Worm (Caenorhabditis elegans) whole organism, mixed stage, embryonic: Measurements from ENCODE around the gene Y38A10A.2.

ENCODE experiments used
- M03D4.4 ChIP-seq: sonication (generic microtip); optimal IDR thresholded peaks from 2 replicates; lab custom pipeline; 2017; ENCODE audit warnings: mild to moderate bottlenecking, missing genetic modification characterization, missing compliant biosample characterization
- bed-3 ChIP-seq: fragments of 200-800 bp; sonication (Bioruptor generic); optimal IDR thresholded peaks from 3 replicates; lab custom pipeline; 2018; ENCODE audit warnings: mild to moderate bottlenecking, missing genetic modification characterization, moderate library complexity, missing compliant biosample characterization
- blmp-1 ChIP-seq: fragments of 150-350 bp; optimal IDR thresholded peaks from 2 replicates; lab custom pipeline; 2014; ENCODE audit warnings: missing biosample characterization, missing genetic modification characterization
- ceh-39 ChIP-seq: fragments of 150-350 bp; optimal IDR thresholded peaks from 2 replicates; lab custom pipeline; 2014; ENCODE audit warnings: missing biosample characterization, missing genetic modification characterization
- ceh-43 ChIP-seq: fragments of 200-800 bp; sonication (Bioruptor generic); optimal IDR thresholded peaks from 2 replicates; lab custom pipeline; 2018; ENCODE audit warnings: mild to moderate bottlenecking, missing genetic modification characterization, moderate library complexity, missing compliant biosample characterization
- ceh-83 ChIP-seq: fragments of 200-800 bp; sonication (Bioruptor generic); optimal IDR thresholded peaks from 2 replicates; lab custom pipeline; 2018; ENCODE audit warnings: mild to moderate bottlenecking, missing genetic modification characterization, missing compliant biosample characterization
- ces-1 ChIP-seq: fragments of 150-350 bp; optimal IDR thresholded peaks from 2 replicates; lab custom pipeline; 2014; ENCODE audit warnings: missing biosample characterization, missing genetic modification reagents, missing genetic modification characterization
- cnd-1 ChIP-seq: fragments of 200-800 bp; sonication (Bioruptor generic); optimal IDR thresholded peaks from 2 replicates; lab custom pipeline; 2018; ENCODE audit warnings: mild to moderate bottlenecking, missing genetic modification characterization, missing compliant biosample characterization
- drap-1 ChIP-seq: fragments of 200-800 bp; sonication (Bioruptor generic); optimal IDR thresholded peaks from 3 replicates; lab custom pipeline; 2018; ENCODE audit warnings: mild to moderate bottlenecking, missing genetic modification characterization, missing compliant biosample characterization
- elt-1 ChIP-seq: sonication (generic microtip); optimal IDR thresholded peaks from 2 replicates; lab custom pipeline; 2017; ENCODE audit warnings: missing genetic modification characterization, mild to moderate bottlenecking, missing compliant biosample characterization, antibody characterized with exemption, moderate library complexity, borderline replicate concordance; ENCODE audit not compliant: insufficient read depth
- elt-3 ChIP-seq: fragments of 150-350 bp; optimal IDR thresholded peaks from 2 replicates; lab custom pipeline; 2014; ENCODE audit warnings: missing biosample characterization, missing genetic modification characterization
- flh-1 ChIP-seq: fragments of 200-800 bp; sonication (Bioruptor generic); optimal IDR thresholded peaks from 2 replicates; lab custom pipeline; 2018; ENCODE audit warnings: mild to moderate bottlenecking, missing genetic modification characterization, moderate library complexity, missing compliant biosample characterization
- hlh-1 ChIP-seq: fragments of 150-350 bp; optimal IDR thresholded peaks from 2 replicates; lab custom pipeline; 2014; ENCODE audit warnings: missing biosample characterization, missing genetic modification reagents, missing genetic modification characterization
- lin-13 ChIP-seq: fragments of 150-350 bp; optimal IDR thresholded peaks from 2 replicates; lab custom pipeline; 2014; ENCODE audit warnings: missing biosample characterization, missing genetic modification characterization
- lsy-2 ChIP-seq: fragments of 150-350 bp; optimal IDR thresholded peaks from 2 replicates; lab custom pipeline; 2014; ENCODE audit warnings: missing biosample characterization, missing genetic modification characterization
- mab-5 ChIP-seq: fragments of 150-350 bp; optimal IDR thresholded peaks from 2 replicates; lab custom pipeline; 2014; ENCODE audit warnings: missing biosample characterization, missing genetic modification characterization
- mep-1 ChIP-seq: fragments of 150-350 bp; optimal IDR thresholded peaks from 2 replicates; lab custom pipeline; 2017; ENCODE audit warnings: missing biosample characterization, missing genetic modification reagents, missing genetic modification characterization, inconsistent platforms
- mls-2 ChIP-seq: sonication (generic microtip); optimal IDR thresholded peaks from 2 replicates; lab custom pipeline; 2016; ENCODE audit warnings: mild to moderate bottlenecking, missing genetic modification characterization, moderate library complexity, missing compliant biosample characterization
- nhr-12 ChIP-seq: fragments of 150-350 bp; optimal IDR thresholded peaks from 2 replicates; lab custom pipeline; 2014; ENCODE audit warnings: missing biosample characterization, missing genetic modification characterization
- nhr-237 ChIP-seq: fragments of 150-350 bp; optimal IDR thresholded peaks from 2 replicates; lab custom pipeline; 2014; ENCODE audit warnings: missing biosample characterization, missing genetic modification characterization
- nhr-28 ChIP-seq: fragments of 150-350 bp; optimal IDR thresholded peaks from 2 replicates; lab custom pipeline; 2014; ENCODE audit warnings: missing biosample characterization, missing genetic modification characterization
- pha-4 ChIP-seq: fragments of 150-350 bp; optimal IDR thresholded peaks from 2 replicates; lab custom pipeline; 2018; ENCODE audit warnings: missing biosample characterization, missing genetic modification reagents, missing genetic modification characterization
- sem-2 ChIP-seq: fragments of 200-800 bp; sonication (Bioruptor generic); optimal IDR thresholded peaks from 2 replicates; lab custom pipeline; 2018; ENCODE audit warnings: mild to moderate bottlenecking, missing genetic modification characterization, missing compliant biosample characterization
- snpc-4 ChIP-seq: fragments of 150-350 bp; optimal IDR thresholded peaks from 2 replicates; lab custom pipeline; 2014; ENCODE audit warnings: missing biosample characterization, missing genetic modification characterization
- sptf-1 ChIP-seq: sonication (generic microtip); optimal IDR thresholded peaks from 2 replicates; lab custom pipeline; 2017; ENCODE audit warnings: mild to moderate bottlenecking, missing genetic modification characterization, moderate library complexity, missing compliant biosample characterization
- tbx-8 ChIP-seq: fragments of 200-800 bp; sonication (Bioruptor generic); optimal IDR thresholded peaks from 2 replicates; lab custom pipeline; 2018; ENCODE audit warnings: mild to moderate bottlenecking, missing genetic modification characterization, moderate library complexity, missing compliant biosample characterization
- unc-120 ChIP-seq: sonication (generic microtip); optimal IDR thresholded peaks from 2 replicates; lab custom pipeline; 2017; ENCODE audit warnings: missing genetic modification characterization, missing compliant biosample characterization; ENCODE audit not compliant: poor library complexity, severe bottlenecking
- unc-39 ChIP-seq: fragments of 150-350 bp; optimal IDR thresholded peaks from 2 replicates; lab custom pipeline; 2014; ENCODE audit warnings: missing biosample characterization, missing genetic modification characterization
- unc-62 ChIP-seq: fragments of 150-350 bp; optimal IDR thresholded peaks from 2 replicates; lab custom pipeline; 2014; ENCODE audit warnings: missing biosample characterization, missing genetic modification reagents, missing genetic modification characterization
- zip-8 ChIP-seq: fragments of 150-350 bp; optimal IDR thresholded peaks from 2 replicates; lab custom pipeline; 2014; ENCODE audit warnings: missing biosample characterization, missing genetic modification characterization
- ztf-11 ChIP-seq: fragments of 150-350 bp; optimal IDR thresholded peaks from 2 replicates; lab custom pipeline; 2014; ENCODE audit warnings: missing biosample characterization, missing genetic modification characterization

Y38A10A.2 gene

DNA sequence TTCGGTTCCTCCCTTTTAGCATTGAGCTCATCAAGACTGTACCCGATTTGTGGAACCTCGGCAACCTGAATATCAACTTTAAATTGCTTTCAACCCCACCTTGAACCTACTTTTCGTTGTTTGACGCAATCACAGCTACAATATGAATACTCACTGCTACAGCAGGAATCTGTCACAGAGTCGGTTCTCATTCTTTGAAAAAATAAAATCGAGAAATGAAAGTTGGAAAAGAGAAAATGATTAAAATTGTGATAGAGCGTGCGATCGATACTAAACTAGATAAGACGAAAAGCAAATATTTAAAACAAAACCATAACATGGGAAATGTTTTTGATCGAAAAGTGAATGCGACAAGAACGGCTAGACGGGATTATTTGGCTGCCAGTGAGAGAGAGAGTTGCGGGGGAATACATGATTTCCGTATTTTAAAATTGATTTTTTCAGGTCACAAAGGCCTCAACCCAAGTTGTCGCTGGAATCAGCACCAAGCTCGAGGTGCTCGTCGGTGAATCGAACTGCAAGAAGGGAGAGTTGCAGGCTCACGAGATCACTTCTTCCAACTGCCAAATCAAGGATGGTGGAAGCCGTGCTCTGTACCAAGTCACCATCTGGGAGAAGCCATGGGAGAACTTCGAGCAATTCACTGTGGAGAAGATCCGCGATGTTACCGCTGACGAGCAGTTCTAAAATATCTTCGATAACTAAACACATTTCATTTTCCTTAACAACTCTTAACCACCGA is 18.2 kb downstream of the Y38A10A.2 start, which contains the start of gene R01B10.3:
Gene R01B10.3 (minus strand): TSS at position 277 of the 742 bp plus-strand sequence.
- TF ChIP-seq ceh-83 (GFP tag; lab: Kevin White, UChicago) (no peak), nhr-28 (tag; lab: Kevin White, UChicago) (no peak), drap-1 (GFP tag; lab: Kevin White, UChicago) (no peak), zip-8 (no peak), pha-4 (no peak), elt-1 (tag; lab: Kevin White, UChicago) (no peak), lin-13 (tag; lab: Kevin White, UChicago) (no peak), lsy-2 (tag; lab: Kevin White, UChicago) (no peak), mls-2 (tag; lab: Kevin White, UChicago) (no peak), mab-5 (no peak), unc-120 (tag; lab: Kevin White, UChicago) (no peak), bed-3 (GFP tag; lab: Kevin White, UChicago) (no peak), M03D4.4 (tag; lab: Kevin White, UChicago) (no peak), nhr-237 (tag; lab: Kevin White, UChicago) (no peak)

DNA sequence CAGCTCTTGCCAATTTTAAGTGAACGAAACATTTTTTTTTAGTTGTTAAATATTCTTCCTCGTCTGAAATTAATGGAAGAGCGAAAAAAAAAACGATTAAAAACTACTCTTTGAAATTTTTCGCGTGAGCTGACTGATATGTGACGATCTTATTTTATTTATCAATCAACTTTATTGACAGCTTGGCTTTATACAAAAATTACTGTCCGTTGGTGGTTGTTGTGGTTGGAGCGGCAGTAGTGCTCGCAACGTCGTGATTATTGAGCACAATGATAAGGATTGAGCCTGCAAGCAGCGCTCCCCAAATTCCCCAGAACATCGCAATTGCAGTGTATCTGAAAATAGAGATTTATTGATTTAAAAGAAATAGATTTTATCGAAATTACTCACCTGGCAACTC is 18.8 kb downstream of the Y38A10A.2 start:
- no peak for TF ChIP-seq lsy-2 (tag; lab: Kevin White, UChicago)

DNA sequence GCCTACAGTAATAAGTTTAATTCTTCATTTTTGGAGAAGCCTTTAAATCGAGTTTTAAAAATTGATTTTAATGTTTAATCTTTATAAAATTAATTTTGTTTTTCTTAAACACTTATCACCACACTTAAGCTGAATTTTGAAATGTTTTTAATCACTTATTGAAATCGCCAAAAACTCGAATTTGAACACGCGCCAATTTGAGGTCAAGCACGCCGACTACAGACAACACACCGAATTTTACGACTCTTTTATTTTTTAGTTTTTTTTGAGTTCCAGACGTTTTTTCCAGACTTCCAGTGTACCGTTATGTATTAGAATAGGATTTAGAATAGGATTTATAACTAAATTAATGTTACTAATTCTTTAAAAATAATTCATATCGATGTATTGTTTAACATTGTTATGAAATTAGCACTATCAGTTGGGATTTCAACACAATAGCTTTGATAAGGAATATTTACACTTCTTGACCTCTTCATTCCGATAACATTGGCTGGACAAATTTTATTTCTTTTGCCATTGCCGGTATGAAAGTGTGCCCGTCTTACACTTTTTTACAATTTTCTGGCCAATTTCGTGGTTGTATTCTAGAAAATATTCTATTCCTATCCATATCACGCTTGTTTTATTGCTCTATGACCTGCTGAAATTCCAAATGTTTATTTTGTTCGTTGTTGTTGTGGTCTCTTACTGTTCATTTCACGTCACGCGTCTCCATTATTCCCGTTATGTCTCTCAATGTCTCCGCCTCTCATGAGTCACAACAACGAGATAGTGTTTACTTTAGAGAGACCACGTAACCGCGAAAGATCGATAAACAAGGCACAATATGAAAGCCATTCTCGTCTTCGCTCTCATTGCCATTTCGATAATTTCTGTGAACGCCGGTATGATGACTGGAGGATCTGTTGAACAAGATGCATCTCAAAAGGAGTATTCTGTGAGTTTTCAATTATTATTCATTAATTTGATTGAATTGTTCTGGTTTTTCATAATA is 19.7 kb downstream of the Y38A10A.2 start, which contains the start of gene cpi-2:
Gene cpi-2 (plus strand): TSS at position 788 of the 997 bp plus-strand sequence.
- no peak for TF ChIP-seq flh-1 (GFP tag; lab: Kevin White, UChicago)
- peak; percentile 71 for TF ChIP-seq pha-4
- peak; percentile 65 for TF ChIP-seq ceh-39 (tag; lab: Kevin White, UChicago)
- no peak for TF ChIP-seq lin-13 (tag; lab: Kevin White, UChicago)
- TF ChIP-seq nhr-12 (tag; lab: Kevin White, UChicago) = no peak
- peak; percentile 24 for TF ChIP-seq ces-1 (GFP tag; lab: Kevin White, UChicago)
- no peak for TF ChIP-seq ceh-43 (GFP tag; lab: Kevin White, UChicago)
- TF ChIP-seq unc-39 (tag; lab: Kevin White, UChicago) = no peak
- no peak for TF ChIP-seq ceh-83 (GFP tag; lab: Kevin White, UChicago)
- TF ChIP-seq tbx-8 = no peak
- TF ChIP-seq sptf-1 (tag; lab: Kevin White, UChicago) = no peak
- TF ChIP-seq mab-5 = no peak
- TF ChIP-seq unc-62 (GFP tag; lab: Kevin White, UChicago) = no peak
- no peak for TF ChIP-seq elt-3 (tag; lab: Kevin White, UChicago)
- no peak for TF ChIP-seq sem-2 (GFP tag; lab: Kevin White, UChicago)
- no peak for TF ChIP-seq lsy-2 (tag; lab: Kevin White, UChicago)
- no peak for TF ChIP-seq ztf-11 (tag; lab: Kevin White, UChicago)
- TF ChIP-seq nhr-28 (tag; lab: Kevin White, UChicago) = no peak
- TF ChIP-seq unc-120 (tag; lab: Kevin White, UChicago) = peak; percentile 50
- no peak for TF ChIP-seq blmp-1 (tag; lab: Kevin White, UChicago)
- no peak for TF ChIP-seq cnd-1
- TF ChIP-seq zip-8 = no peak
- TF ChIP-seq M03D4.4 (tag; lab: Kevin White, UChicago) = no peak
- peak; percentile 8 for TF ChIP-seq mep-1 (tag; lab: Kevin White, UChicago)
- TF ChIP-seq snpc-4 (tag; lab: Kevin White, UChicago) = no peak
- TF ChIP-seq, all 35 proteins: peak for 5

DNA sequence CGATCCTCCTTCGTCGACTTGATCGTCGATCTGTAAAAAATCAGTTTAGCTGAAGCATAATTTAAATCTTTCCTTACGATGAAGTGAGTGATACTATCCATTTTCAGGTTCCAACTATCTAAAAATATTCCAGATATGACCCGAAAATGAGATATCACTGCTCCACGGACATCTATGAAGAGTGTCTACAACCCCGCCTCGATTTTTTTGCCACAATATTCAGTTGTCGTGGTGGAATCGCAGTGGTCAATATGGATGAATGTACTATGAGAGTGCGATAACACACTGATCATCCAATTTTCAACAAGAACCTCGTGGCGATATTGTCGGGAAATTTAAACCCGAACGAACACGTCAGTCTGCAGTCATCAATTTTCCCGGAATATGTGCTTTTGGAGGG is 21.9 kb downstream of the Y38A10A.2 start, which contains the start of gene R01B10.2:
Gene R01B10.2 (minus strand): TSS at position 101 of the 400 bp plus-strand sequence.
- TF ChIP-seq unc-62 (GFP tag; lab: Kevin White, UChicago) (no peak), elt-3 (tag; lab: Kevin White, UChicago) (no peak), ceh-43 (GFP tag; lab: Kevin White, UChicago) (no peak), pha-4 (no peak), mab-5 (no peak), nhr-237 (tag; lab: Kevin White, UChicago) (no peak), hlh-1 (tag; lab: Kevin White, UChicago) (no peak)
